Fruit fly (Drosophila melanogaster) whole organism, pupa: ENCODE measurements around the gene CG10907.

Experiments used
- CG10348 ChIP-seq: fragments of 200-800 bp; sonication (Bioruptor generic); IDR thresholded peaks from 2 replicates; pipeline ENCODE4 v1.3.6; 2022; ENCODE audit warnings: missing biosample characterization, missing genetic modification characterization
- CG12605 ChIP-seq: fragments of 200-800 bp; sonication (Bioruptor generic); IDR thresholded peaks from 2 replicates; pipeline ENCODE4 v1.3.6; 2022; ENCODE audit warnings: missing biosample characterization, missing genetic modification characterization
- CG13204 ChIP-seq: fragments of 200-800 bp; sonication (Bioruptor generic); optimal IDR thresholded peaks from 2 replicates; lab custom pipeline; 2018; ENCODE audit warnings: missing biosample characterization, mild to moderate bottlenecking, missing genetic modification characterization, moderate library complexity
- CG14655 ChIP-seq: fragments of 200-800 bp; sonication (Bioruptor generic); optimal IDR thresholded peaks from 3 replicates; lab custom pipeline; 2017; ENCODE audit warnings: mild to moderate bottlenecking, missing biosample characterization, missing genetic modification reagents, missing genetic modification characterization
- CG15710 ChIP-seq: fragments of 200-800 bp; sonication (Bioruptor generic); optimal IDR thresholded peaks from 2 replicates; lab custom pipeline; 2018; ENCODE audit warnings: missing biosample characterization, mild to moderate bottlenecking, missing genetic modification characterization, moderate library complexity
- CG17806 ChIP-seq: fragments of 200-800 bp; sonication (Bioruptor generic); optimal IDR thresholded peaks from 2 replicates; lab custom pipeline; 2018; ENCODE audit warnings: missing biosample characterization, mild to moderate bottlenecking, missing genetic modification characterization, moderate library complexity
- CG32121 ChIP-seq: fragments of 200-800 bp; sonication (Bioruptor generic); IDR thresholded peaks from 2 replicates; pipeline ENCODE4 v1.3.6; 2022; ENCODE audit warnings: missing biosample characterization, missing genetic modification characterization
- CG34367 ChIP-seq: fragments of 200-800 bp; sonication (Bioruptor generic); optimal IDR thresholded peaks from 2 replicates; lab custom pipeline; 2018; ENCODE audit warnings: missing biosample characterization, mild to moderate bottlenecking, missing genetic modification characterization
- CG4496 ChIP-seq: fragments of 200-800 bp; sonication (Bioruptor generic); IDR thresholded peaks from 3 replicates; pipeline ENCODE4 v1.3.6; 2022; ENCODE audit warnings: missing biosample characterization, missing genetic modification characterization
- CG8159 ChIP-seq: fragments of 200-800 bp; sonication (Bioruptor generic); optimal IDR thresholded peaks from 3 replicates; lab custom pipeline; 2018; ENCODE audit warnings: missing biosample characterization, mild to moderate bottlenecking, missing genetic modification characterization, moderate library complexity
- CG8301 ChIP-seq: fragments of 200-800 bp; sonication (Bioruptor generic); optimal IDR thresholded peaks from 2 replicates; lab custom pipeline; 2018; ENCODE audit warnings: missing biosample characterization, mild to moderate bottlenecking, missing genetic modification characterization
- CG9948 ChIP-seq: fragments of 200-800 bp; sonication (Bioruptor generic); optimal IDR thresholded peaks from 2 replicates; lab custom pipeline; 2018; ENCODE audit warnings: missing biosample characterization, mild to moderate bottlenecking, missing genetic modification characterization, moderate library complexity
- D1 ChIP-seq: fragments of 200-800 bp; sonication (Bioruptor generic); optimal IDR thresholded peaks from 2 replicates; lab custom pipeline; 2018; ENCODE audit warnings: missing biosample characterization, mild to moderate bottlenecking, missing genetic modification characterization, moderate library complexity
- EcR ChIP-seq: fragments of 200-800 bp; sonication (Bioruptor generic); optimal IDR thresholded peaks from 3 replicates; lab custom pipeline; 2019; ENCODE audit warnings: missing biosample characterization, missing genetic modification characterization, mild to moderate bottlenecking, moderate library complexity, missing genetic modification reagents
- Ets98B ChIP-seq: fragments of 200-800 bp; sonication (Bioruptor generic); IDR thresholded peaks from 2 replicates; pipeline ENCODE4 v1.3.6; 2022; ENCODE audit warnings: missing biosample characterization, missing genetic modification characterization
- Pif1A ChIP-seq: fragments of 200-800 bp; sonication (Bioruptor generic); optimal IDR thresholded peaks from 3 replicates; lab custom pipeline; 2016; ENCODE audit warnings: missing biosample characterization, missing genetic modification characterization
- Pif1B ChIP-seq: fragments of 200-800 bp; sonication (Bioruptor generic); optimal IDR thresholded peaks from 3 replicates; lab custom pipeline; 2016; ENCODE audit warnings: missing biosample characterization, missing genetic modification characterization
- Snoo ChIP-seq: fragments of 200-800 bp; sonication (Bioruptor generic); optimal IDR thresholded peaks from 3 replicates; lab custom pipeline; 2017; ENCODE audit warnings: missing biosample characterization, mild to moderate bottlenecking, missing genetic modification characterization, inconsistent platforms
- fd96Ca ChIP-seq: fragments of 200-800 bp; sonication (Bioruptor generic); IDR thresholded peaks from 3 replicates; pipeline ENCODE4 v1.3.6; 2022; ENCODE audit warnings: missing biosample characterization, missing genetic modification characterization
- gl ChIP-seq: fragments of 200-800 bp; sonication (Bioruptor generic); optimal IDR thresholded peaks from 2 replicates; lab custom pipeline; 2018; ENCODE audit warnings: missing biosample characterization, mild to moderate bottlenecking, missing genetic modification characterization
- rn ChIP-seq: fragments of 200-800 bp; sonication (Bioruptor generic); IDR thresholded peaks from 2 replicates; pipeline ENCODE4 v1.3.6; 2022; ENCODE audit warnings: missing biosample characterization, missing genetic modification characterization

The CG10907 gene

dm6 chr3L:11825560-11826153, 32.3 kb downstream of the CG10907 start, which contains the start of gene CG32095:
CG32095 (minus strand) TSS chr3L:11825732.
- TF ChIP-seq CG34367 (tag; lab: Kevin White, UChicago) (no peak), Snoo (tag; lab: Kevin White, UChicago) (no peak), CG9948 (tag; lab: Kevin White, UChicago) (no peak)

- TF ChIP-seq Snoo (tag; lab: Kevin White, UChicago) (no peak), fd96Ca (no peak), CG15710 (tag; lab: Kevin White, UChicago) (no peak), CG4496 (GFP tag; lab: Robert Waterston, UW) (no peak), CG17806 (no peak), gl (no peak), CG34367 (tag; lab: Kevin White, UChicago) (no peak), CG8159 (tag; lab: Kevin White, UChicago) (no peak), CG32121 (no peak), Pif1A (GFP tag; lab: Kevin White, UChicago) (no peak), Pif1B (no peak), rn (GFP tag; lab: Robert Waterston, UW) (no peak), CG13204 (GFP tag; lab: Kevin White, UChicago) (no peak), Ets98B (GFP tag; lab: Robert Waterston, UW) (no peak), EcR (GFP tag; lab: Kevin White, UChicago) (no peak), CG8301 (tag; lab: Kevin White, UChicago) (no peak), CG14655 (GFP tag; lab: Kevin White, UChicago) (no peak), CG9948 (tag; lab: Kevin White, UChicago) (no peak)
These were observed 35.4 kb downstream of the CG10907 start, which contains the start of gene CG7264 for dm6 chr3L:11828730-11829129. CG7264 (plus strand) TSS chr3L:11829030.

dm6 chr3L:11831199-11831598, 37.9 kb downstream of the CG10907 start:
- TF ChIP-seq CG32121, result no peak
- TF ChIP-seq fd96Ca, result no peak
- TF ChIP-seq CG13204 (GFP tag; lab: Kevin White, UChicago), result no peak
- TF ChIP-seq D1 (tag; lab: Kevin White, UChicago), result no peak
- no peak for TF ChIP-seq CG12605 (GFP tag; lab: Robert Waterston, UW)
- no peak for TF ChIP-seq rn (GFP tag; lab: Robert Waterston, UW)
- no peak for TF ChIP-seq EcR (GFP tag; lab: Kevin White, UChicago)
- TF ChIP-seq Pif1A (GFP tag; lab: Kevin White, UChicago), result no peak
- TF ChIP-seq CG10348 (GFP tag; lab: Robert Waterston, UW), result no peak
- TF ChIP-seq CG15710 (tag; lab: Kevin White, UChicago), result no peak
- TF ChIP-seq gl, result no peak
- no peak for TF ChIP-seq Pif1B
- TF ChIP-seq CG17806, result no peak
- TF ChIP-seq CG4496 (GFP tag; lab: Robert Waterston, UW), result no peak
- no peak for TF ChIP-seq CG9948 (tag; lab: Kevin White, UChicago)
- TF ChIP-seq Snoo (tag; lab: Kevin White, UChicago), result no peak
- TF ChIP-seq CG8159 (tag; lab: Kevin White, UChicago), result no peak
- TF ChIP-seq CG14655 (GFP tag; lab: Kevin White, UChicago), result no peak
- no peak for TF ChIP-seq Ets98B (GFP tag; lab: Robert Waterston, UW)

- TF ChIP-seq CG8159 (tag; lab: Kevin White, UChicago) (no peak), Ets98B (GFP tag; lab: Robert Waterston, UW) (no peak), Snoo (tag; lab: Kevin White, UChicago) (no peak), CG32121 (no peak)
These were observed 39.3 kb downstream of the CG10907 start for dm6 chr3L:11832360-11833295.

dm6 chr3L:11833296-11833717, 40.0 kb downstream of the CG10907 start, which contains the start of gene CycA:
CycA (minus strand) TSS chr3L:11833578.
- TF ChIP-seq Snoo (tag; lab: Kevin White, UChicago) (no peak), CG17806 (no peak), fd96Ca (no peak), CG14655 (GFP tag; lab: Kevin White, UChicago) (no peak), D1 (tag; lab: Kevin White, UChicago) (no peak), CG13204 (GFP tag; lab: Kevin White, UChicago) (no peak), Ets98B (GFP tag; lab: Robert Waterston, UW) (no peak), CG8159 (tag; lab: Kevin White, UChicago) (no peak), CG4496 (GFP tag; lab: Robert Waterston, UW) (no peak), EcR (GFP tag; lab: Kevin White, UChicago) (no peak)

dm6 chr3L:11836575-11837077, 43.3 kb downstream of the CG10907 start, which contains the start of gene CG43064:
CG43064 (minus strand) TSS chr3L:11836721.
- no peak for TF ChIP-seq Ets98B (GFP tag; lab: Robert Waterston, UW)
- TF ChIP-seq Snoo (tag; lab: Kevin White, UChicago), result no peak
- TF ChIP-seq CG13204 (GFP tag; lab: Kevin White, UChicago), result no peak
- no peak for TF ChIP-seq rn (GFP tag; lab: Robert Waterston, UW)
- TF ChIP-seq Pif1B, result no peak
- no peak for TF ChIP-seq CG17806
- TF ChIP-seq Pif1A (GFP tag; lab: Kevin White, UChicago), result no peak
- no peak for TF ChIP-seq gl
- TF ChIP-seq CG8301 (tag; lab: Kevin White, UChicago), result no peak
- no peak for TF ChIP-seq EcR (GFP tag; lab: Kevin White, UChicago)
- no peak for TF ChIP-seq CG12605 (GFP tag; lab: Robert Waterston, UW)
